Worm (Caenorhabditis elegans): ENCODE results near the gene C05C8.8.

DNA sequence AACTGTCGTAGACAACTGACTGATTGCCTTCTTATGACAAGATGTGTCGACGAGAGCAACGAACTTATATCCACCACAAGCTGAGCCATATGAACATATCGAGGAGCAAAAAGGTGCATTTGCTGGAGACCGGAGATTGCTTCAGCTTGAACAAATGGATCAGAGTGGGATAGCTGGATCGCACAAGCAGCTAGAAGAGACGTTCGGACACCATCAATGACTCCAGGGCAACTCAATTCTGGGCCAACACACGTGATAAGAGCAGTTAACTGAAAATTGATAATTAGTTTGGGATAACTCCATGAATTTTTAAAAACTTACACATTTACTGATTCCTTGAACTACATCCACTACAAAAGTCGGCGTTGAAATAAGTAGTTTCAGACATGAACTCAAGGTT lies 46.0 kb downstream of the C05C8.8 start:
- TF ChIP-seq nhr-28 (tag; optimal IDR thresholded peaks at IDR 0.05) (no peak), elt-3 (tag; optimal IDR thresholded peaks at IDR 0.05) (no peak), sptf-1 (tag; optimal IDR thresholded peaks at IDR 0.05) (no peak), M03D4.4 (tag; optimal IDR thresholded peaks at IDR 0.05) (no peak), mab-5 (tag; optimal IDR thresholded peaks at IDR 0.05) (no peak), ztf-11 (tag; optimal IDR thresholded peaks at IDR 0.05) (no peak), ces-1 (GFP tag; optimal IDR thresholded peaks at IDR 0.05) (no peak), nhr-237 (tag; optimal IDR thresholded peaks at IDR 0.05) (no peak), snpc-4 (tag; optimal IDR thresholded peaks at IDR 0.05) (no peak), unc-120 (tag; optimal IDR thresholded peaks at IDR 0.05; ENCODE audit: poor library complexity, severe bottlenecking) (no peak), lsy-2 (tag; optimal IDR thresholded peaks at IDR 0.05) (no peak)

All from whole organism, mixed stage, embryonic.